Fruit fly (Drosophila melanogaster): ENCODE data around the gene CG13678.

- TF ChIP-seq CG8478 (optimal IDR thresholded peaks at IDR 0.05) (no peak), CTCF (optimal IDR thresholded peaks at IDR 0.05) (no peak)
Observed at dm6 chr3L:8240501-8240900, 18.6 kb downstream of the CG13678 start, which contains the start of gene CG7213.

Data from S2 (cell line).